Worm (Caenorhabditis elegans): ENCODE measurements around the gene cyk-1.

ce11 chrIII:7002143-7002542 is 26.9 kb downstream of the cyk-1 start:
- no peak for TF ChIP-seq nhr-80 (tag; optimal IDR thresholded peaks at IDR 0.05)
- no peak for TF ChIP-seq hmg-20 (GFP tag; IDR thresholded peaks at IDR 0.05)
- TF ChIP-seq nhr-120 (GFP tag; IDR thresholded peaks at IDR 0.05) = no peak
- no peak for TF ChIP-seq unc-62 (GFP tag; optimal IDR thresholded peaks at IDR 0.05)
- no peak for TF ChIP-seq ama-1 (optimal IDR thresholded peaks at IDR 0.05)
- TF ChIP-seq ama-1 (GFP tag; optimal IDR thresholded peaks at IDR 0.05) = no peak
- no peak for TF ChIP-seq F37B4.10 (GFP tag; IDR thresholded peaks at IDR 0.05)
- TF ChIP-seq die-1 (tag; optimal IDR thresholded peaks at IDR 0.05) = no peak
- TF ChIP-seq nhr-90 (tag; optimal IDR thresholded peaks at IDR 0.05) = no peak
- TF ChIP-seq efl-1 (GFP tag; optimal IDR thresholded peaks at IDR 0.05) = no peak
- TF ChIP-seq ZK185.1 (tag; optimal IDR thresholded peaks at IDR 0.05; ENCODE audit: poor library complexity, severe bottlenecking) = no peak
- TF ChIP-seq snpc-4 (GFP tag; optimal IDR thresholded peaks at IDR 0.05) = no peak
- no peak for TF ChIP-seq snpc-4 (tag; optimal IDR thresholded peaks at IDR 0.05)
- no peak for TF ChIP-seq sea-2 (GFP tag; IDR thresholded peaks at IDR 0.05)

All from whole organism, young adult.